Worm (Caenorhabditis elegans): ENCODE data around the gene ZC506.1.

Gene ZC506.1

ce11 chrX:9932226-9932773 lies 26.5 kb upstream of the ZC506.1 start, which contains the start of gene tsp-21 (continued):
- peak; percentile 84 for TF ChIP-seq egl-27 (tag; optimal IDR thresholded peaks at IDR 0.05)
- peak; percentile 84 for TF ChIP-seq nfya-1 (tag; optimal IDR thresholded peaks at IDR 0.05; ENCODE audit: insufficient read depth)
- peak; percentile 85 for TF ChIP-seq pqm-1 (tag; optimal IDR thresholded peaks at IDR 0.05)
- TF ChIP-seq unc-62 (GFP tag; optimal IDR thresholded peaks at IDR 0.05): peak; percentile 24

ce11 chrX:9933291-9934008 lies 25.3 kb upstream of the ZC506.1 start:
- no peak for TF ChIP-seq daf-12 (tag; optimal IDR thresholded peaks at IDR 0.05)
- peak; percentile 33 for TF ChIP-seq ama-1 (optimal IDR thresholded peaks at IDR 0.05)

ce11 chrX:9934009-9934323 lies 24.8 kb upstream of the ZC506.1 start:
- TF ChIP-seq lin-39 (tag; optimal IDR thresholded peaks at IDR 0.05) (no peak), snpc-4 (tag; optimal IDR thresholded peaks at IDR 0.05) (no peak), R02D3.7 (tag; optimal IDR thresholded peaks at IDR 0.05) (no peak), eor-1 (tag; optimal IDR thresholded peaks at IDR 0.05) (no peak), nhr-11 (tag; optimal IDR thresholded peaks at IDR 0.05) (no peak), ama-1 (optimal IDR thresholded peaks at IDR 0.05) (no peak), nhr-25 (tag; optimal IDR thresholded peaks at IDR 0.05) (no peak), zag-1 (tag; optimal IDR thresholded peaks at IDR 0.05) (no peak), nhr-28 (tag; optimal IDR thresholded peaks at IDR 0.05) (no peak), skn-1 (tag; optimal IDR thresholded peaks at IDR 0.05) (no peak), ztf-4 (tag; optimal IDR thresholded peaks at IDR 0.05) (no peak), tbx-2 (tag; optimal IDR thresholded peaks at IDR 0.05) (no peak), unc-62 (GFP tag; optimal IDR thresholded peaks at IDR 0.05) (no peak), mdl-1 (tag; optimal IDR thresholded peaks at IDR 0.05) (no peak), ZK546.5 (tag; optimal IDR thresholded peaks at IDR 0.05) (no peak), unc-39 (tag; optimal IDR thresholded peaks at IDR 0.05) (no peak), nhr-43 (tag; optimal IDR thresholded peaks at IDR 0.05; ENCODE audit: poor library complexity, severe bottlenecking) (no peak), nhr-77 (tag; optimal IDR thresholded peaks at IDR 0.05) (no peak), elt-2 (tag; optimal IDR thresholded peaks at IDR 0.05) (peak; percentile 67), pqm-1 (tag; optimal IDR thresholded peaks at IDR 0.05) (peak; percentile 52), fos-1 (tag; optimal IDR thresholded peaks at IDR 0.05) (no peak), pha-4 (tag; optimal IDR thresholded peaks at IDR 0.05) (peak; percentile 23), aly-2 (tag; optimal IDR thresholded peaks at IDR 0.05) (no peak), egl-27 (tag; optimal IDR thresholded peaks at IDR 0.05) (no peak)

- TF ChIP-seq daf-12 (tag; optimal IDR thresholded peaks at IDR 0.05): no peak
- no peak for TF ChIP-seq lin-39 (tag; optimal IDR thresholded peaks at IDR 0.05)
- TF ChIP-seq nhr-43 (tag; optimal IDR thresholded peaks at IDR 0.05; ENCODE audit: poor library complexity, severe bottlenecking): peak; percentile 20
- TF ChIP-seq egl-5 (tag; optimal IDR thresholded peaks at IDR 0.05): peak; percentile 45
- TF ChIP-seq nhr-237 (tag; optimal IDR thresholded peaks at IDR 0.05): no peak
- TF ChIP-seq sea-2 (GFP tag; optimal IDR thresholded peaks at IDR 0.05): no peak
- TF ChIP-seq unc-62 (GFP tag; optimal IDR thresholded peaks at IDR 0.05): no peak
- no peak for TF ChIP-seq ztf-11 (tag; optimal IDR thresholded peaks at IDR 0.05)
- TF ChIP-seq snpc-4 (tag; optimal IDR thresholded peaks at IDR 0.05): no peak
- TF ChIP-seq nhr-23 (tag; optimal IDR thresholded peaks at IDR 0.05): peak; percentile 34
- TF ChIP-seq mml-1 (tag; optimal IDR thresholded peaks at IDR 0.05): no peak
- peak; percentile 73 for TF ChIP-seq nhr-25 (tag; optimal IDR thresholded peaks at IDR 0.05)
Measured at ce11 chrX:9938091-9938490, 20.7 kb upstream of the ZC506.1 start.

- TF ChIP-seq elt-2 (tag; optimal IDR thresholded peaks at IDR 0.05) (peak; percentile 2), pha-4 (tag; optimal IDR thresholded peaks at IDR 0.05) (peak; percentile 7), sea-2 (GFP tag; optimal IDR thresholded peaks at IDR 0.05) (no peak), ceh-82 (tag; optimal IDR thresholded peaks at IDR 0.05) (no peak)
Measured at ce11 chrX:9938537-9938936, 20.2 kb upstream of the ZC506.1 start, which contains the start of the genes C17G1.5 and C17G1.14. Gene C17G1.5 (plus strand): TSS chrX:9938802. Gene C17G1.14 (plus strand): TSS chrX:9938813.

All from whole organism, L3 larva.